Worm (Caenorhabditis elegans) whole organism, L3 larva: ENCODE data around the gene C14B4.2.

Experiments
- ceh-28 ChIP-seq: fragments of 150-350 bp; optimal IDR thresholded peaks from 2 replicates; lab custom pipeline; 2014; ENCODE audit warnings: missing biosample characterization, missing genetic modification reagents, missing genetic modification characterization
- egl-27 ChIP-seq: sonication (generic microtip); optimal IDR thresholded peaks from 4 replicates; lab custom pipeline; 2017; ENCODE audit warnings: missing biosample characterization, missing genetic modification reagents, missing genetic modification characterization
- pha-4 ChIP-seq: fragments of 150-350 bp; optimal IDR thresholded peaks from 2 replicates; lab custom pipeline; 2014; ENCODE audit warnings: missing biosample characterization, missing genetic modification reagents, missing genetic modification characterization
- unc-62 ChIP-seq: fragments of 150-350 bp; sonication (generic microtip); optimal IDR thresholded peaks from 4 replicates; lab custom pipeline; 2014; ENCODE audit warnings: missing biosample characterization, missing genetic modification reagents, missing genetic modification characterization

DNA sequence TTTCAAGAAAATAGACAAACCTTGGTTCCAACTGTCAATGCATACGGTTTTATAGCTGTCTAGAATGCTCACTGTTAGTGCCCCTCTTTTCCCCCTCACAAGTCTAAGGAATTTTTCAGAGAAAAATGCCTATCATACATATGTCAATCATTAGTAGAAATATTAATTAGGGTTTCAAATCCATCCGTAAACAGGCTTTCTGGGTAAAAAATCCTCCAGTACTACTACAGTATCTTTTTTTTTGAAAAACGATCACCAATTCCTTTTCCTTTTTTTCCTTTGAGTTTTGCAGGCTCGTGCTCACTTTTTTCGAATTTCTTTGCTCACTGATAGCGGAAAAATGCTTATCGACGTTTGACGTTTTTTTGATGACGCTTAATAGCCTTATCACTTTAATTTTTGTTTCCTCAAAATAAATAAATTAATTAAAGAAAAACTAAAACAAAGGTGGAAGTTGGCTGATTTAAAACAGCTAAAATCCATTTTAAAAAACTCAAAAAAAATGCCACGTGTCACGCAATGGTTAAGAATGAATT is 42.9 kb downstream of the C14B4.2 start, which contains the start of gene C43D7.7:
- TF ChIP-seq ceh-28 (tag; lab: Kevin White, UChicago) (no peak), egl-27 (tag; lab: Kevin White, UChicago) (no peak), pha-4 (tag; lab: Kevin White, UChicago) (no peak), unc-62 (GFP tag; lab: Kevin White, UChicago) (no peak)
